Worm (Caenorhabditis elegans) whole organism, dauer: ENCODE results near the gene clec-206.

Experiments
- unc-62 ChIP-seq: sonication (generic microtip); optimal IDR thresholded peaks from 2 replicates; lab custom pipeline; 2017; ENCODE audit warnings: missing biosample characterization, missing genetic modification reagents, missing genetic modification characterization

Gene clec-206

ce11 chrV:2004659-2005058 lies 530 bp upstream of the clec-206 start, which contains the start of gene cysl-4:
Gene cysl-4 (plus strand): TSS chrV:2004959.
- TF ChIP-seq unc-62 (GFP tag; lab: Kevin White, UChicago), result no peak

- no peak for TF ChIP-seq unc-62 (GFP tag; lab: Kevin White, UChicago)
These were observed 4.5 kb downstream of the clec-206 start, which contains the start of gene alh-5 for ce11 chrV:1999531-2000094. Gene alh-5 (minus strand): TSS chrV:1999581.

- no peak for TF ChIP-seq unc-62 (GFP tag; lab: Kevin White, UChicago)
These were observed 5.8 kb downstream of the clec-206 start for ce11 chrV:1998358-1998757.

- no peak for TF ChIP-seq unc-62 (GFP tag; lab: Kevin White, UChicago)
These were observed 11.6 kb downstream of the clec-206 start, which contains the start of gene tnt-4 for ce11 chrV:1992515-1992968. Gene tnt-4 (minus strand): TSS chrV:1992918.

ce11 chrV:1991381-1991780 lies 12.7 kb downstream of the clec-206 start:
- TF ChIP-seq unc-62 (GFP tag; lab: Kevin White, UChicago), result no peak

DNA sequence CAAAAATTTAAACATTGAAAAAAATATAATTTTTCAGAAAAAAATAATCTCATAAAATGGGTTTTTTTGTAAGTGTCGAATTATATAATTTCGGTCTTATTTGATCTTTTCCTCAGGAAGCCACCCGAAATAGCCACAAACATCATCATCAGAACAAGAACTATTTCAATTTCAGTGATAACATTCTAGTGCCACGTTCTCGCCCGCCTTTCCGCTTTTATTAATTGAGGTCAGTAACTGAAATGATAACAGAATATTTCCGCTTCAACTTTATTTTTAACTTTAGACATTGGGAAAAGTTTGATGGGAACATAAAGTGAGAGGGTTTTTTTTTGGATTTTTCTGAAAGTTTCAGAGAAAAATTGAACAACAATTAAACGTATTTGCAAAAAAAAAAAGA lies 14.9 kb downstream of the clec-206 start:
- no peak for TF ChIP-seq unc-62 (GFP tag; lab: Kevin White, UChicago)

- TF ChIP-seq unc-62 (GFP tag; lab: Kevin White, UChicago), result no peak
These were observed 17.2 kb downstream of the clec-206 start, which contains the start of gene T08B1.1 for ce11 chrV:1986954-1987353. Gene T08B1.1 (minus strand): TSS chrV:1987045.

DNA sequence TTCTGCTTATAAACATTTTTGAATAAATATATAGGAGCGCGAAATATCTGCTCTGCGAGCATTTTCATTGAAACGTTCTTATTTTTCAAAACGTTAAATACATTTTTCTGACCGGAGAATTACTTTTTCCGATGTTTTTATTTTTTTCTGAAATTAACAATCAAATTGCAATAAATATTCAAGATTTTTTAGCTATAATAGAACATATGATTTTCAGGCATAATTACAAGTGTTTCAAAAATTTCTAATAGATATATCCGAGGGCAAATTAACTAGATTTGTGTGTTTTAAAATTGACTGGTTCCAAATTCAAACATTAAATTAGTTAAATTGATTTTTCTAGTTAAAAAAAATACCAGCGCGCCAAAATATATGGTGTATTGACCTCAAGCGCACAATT lies 25.2 kb downstream of the clec-206 start, which contains the start of gene T08B1.4:
Gene T08B1.4 (plus strand): TSS at position 301 of the 400 bp plus-strand sequence.
- no peak for TF ChIP-seq unc-62 (GFP tag; lab: Kevin White, UChicago)

ce11 chrV:1975049-1975448 lies 29.1 kb downstream of the clec-206 start, which contains the start of gene fbxa-201:
Gene fbxa-201 (plus strand): TSS chrV:1975349.
- TF ChIP-seq unc-62 (GFP tag; lab: Kevin White, UChicago), result no peak

DNA sequence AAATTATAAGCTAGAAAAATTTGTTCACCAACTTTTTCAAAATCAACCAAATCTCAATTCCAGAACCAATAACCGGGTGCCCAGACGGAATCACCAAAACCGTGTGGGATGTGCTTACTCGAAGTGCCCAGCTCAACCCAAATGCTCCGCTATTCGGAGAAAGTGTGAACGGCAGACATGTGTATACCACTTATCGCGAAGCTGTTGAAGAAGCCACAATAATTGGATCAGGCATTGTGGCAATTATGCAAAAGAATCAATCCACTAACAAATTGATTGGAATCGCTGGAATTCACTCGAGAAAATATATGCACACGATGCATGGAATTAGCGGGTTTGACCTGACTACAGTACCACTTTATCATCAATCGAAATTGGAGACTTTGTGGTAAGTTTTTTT lies 34.4 kb downstream of the clec-206 start:
- no peak for TF ChIP-seq unc-62 (GFP tag; lab: Kevin White, UChicago)

ce11 chrV:1969228-1969627 lies 34.9 kb downstream of the clec-206 start, which contains the start of gene acs-3:
Gene acs-3 (plus strand): TSS chrV:1969528.
- TF ChIP-seq unc-62 (GFP tag; lab: Kevin White, UChicago), result no peak

DNA sequence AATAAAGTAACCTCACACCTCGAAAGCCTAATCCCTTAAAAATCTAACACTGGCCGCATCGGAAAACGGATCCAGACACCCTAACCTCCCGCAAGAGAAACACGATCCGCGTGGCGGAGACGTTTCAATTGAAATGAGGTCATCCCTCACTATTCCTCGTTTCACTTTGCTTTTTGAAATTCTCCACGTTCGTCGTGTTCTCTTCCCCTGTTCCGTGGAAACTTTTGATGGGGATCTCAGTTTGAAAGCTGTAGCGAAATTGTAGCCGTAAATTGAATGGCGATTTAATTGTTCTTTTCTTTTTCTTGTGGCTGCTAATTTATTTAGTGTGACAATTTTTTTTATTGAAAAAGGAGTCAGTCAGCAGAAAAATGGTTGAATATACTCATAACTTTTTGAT lies 35.3 kb downstream of the clec-206 start:
- TF ChIP-seq unc-62 (GFP tag; lab: Kevin White, UChicago), result no peak

DNA sequence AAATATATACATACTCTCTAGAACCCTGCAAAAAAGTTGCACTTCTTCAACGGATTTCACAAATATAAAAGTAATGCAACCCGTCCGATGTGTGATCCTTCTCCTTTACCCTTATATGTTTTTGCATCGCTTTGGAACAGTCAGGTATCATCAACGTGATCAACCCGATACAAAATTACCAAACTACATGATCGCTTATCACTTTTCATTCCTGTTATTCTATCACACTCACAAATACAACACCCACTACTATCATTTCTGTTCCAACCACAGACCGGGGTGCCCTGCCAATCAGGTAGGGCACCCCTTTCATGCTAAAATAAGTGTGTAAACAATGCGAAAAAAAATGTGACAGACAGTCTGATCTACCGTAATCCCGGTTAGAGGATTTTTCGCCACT lies 37.2 kb downstream of the clec-206 start:
- TF ChIP-seq unc-62 (GFP tag; lab: Kevin White, UChicago), result no peak

- TF ChIP-seq unc-62 (GFP tag; lab: Kevin White, UChicago), result no peak
These were observed 39.3 kb downstream of the clec-206 start, which contains the start of gene srj-15 for ce11 chrV:1964806-1965205. Gene srj-15 (minus strand): TSS chrV:1964906.

- TF ChIP-seq unc-62 (GFP tag; lab: Kevin White, UChicago), result no peak
These were observed 42.7 kb downstream of the clec-206 start, which contains the start of gene Y40B10B.1 for ce11 chrV:1961453-1961852. Gene Y40B10B.1 (minus strand): TSS chrV:1961553.

DNA sequence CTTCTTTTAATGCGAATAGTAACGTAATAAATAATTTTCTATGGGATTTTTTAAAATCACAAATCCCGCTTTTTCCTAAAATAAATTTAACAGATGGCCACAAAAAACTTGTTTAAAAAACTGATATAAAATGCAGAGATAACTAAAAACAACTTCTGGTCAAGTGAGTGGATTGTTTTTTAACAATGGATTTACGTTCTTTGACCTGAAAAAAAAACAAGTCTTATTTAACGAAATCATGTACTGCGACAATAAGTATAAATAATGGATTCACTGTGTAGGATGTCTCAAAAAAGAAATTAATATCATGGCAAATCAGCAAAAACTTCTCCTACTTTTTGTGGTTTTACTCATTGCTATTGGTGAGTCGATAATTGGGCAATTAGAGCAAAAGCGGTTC lies 47.0 kb downstream of the clec-206 start, which contains the start of gene fipr-25:
Gene fipr-25 (plus strand): TSS at position 301 of the 400 bp plus-strand sequence.
- no peak for TF ChIP-seq unc-62 (GFP tag; lab: Kevin White, UChicago)

DNA sequence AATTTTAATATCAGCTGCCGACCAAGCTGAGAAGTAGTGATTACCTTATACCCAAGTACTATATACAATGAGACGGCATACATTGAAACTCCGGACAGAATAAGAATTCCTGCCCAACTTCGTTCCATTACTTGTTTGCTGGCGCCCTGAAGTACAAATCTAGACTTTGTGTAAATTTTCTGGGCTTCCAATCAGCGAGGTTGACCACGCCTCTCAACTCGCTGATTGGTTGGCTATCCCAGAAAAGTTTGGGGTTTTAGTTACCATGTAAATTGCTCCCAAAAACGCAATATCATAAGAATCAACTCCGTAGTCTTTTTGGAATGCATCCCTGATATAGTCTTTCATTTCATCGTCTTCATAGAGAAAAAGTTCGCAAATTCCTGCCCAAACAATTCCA lies 48.9 kb downstream of the clec-206 start:
- TF ChIP-seq unc-62 (GFP tag; lab: Kevin White, UChicago), result no peak
